Worm (Caenorhabditis elegans) whole organism, L4/young adult: Measurements from ENCODE around the gene hmg-12.

Experiments
- W03F9.2 ChIP-seq: fragments of 150-350 bp; optimal IDR thresholded peaks from 2 replicates; lab custom pipeline; 2014; ENCODE audit warnings: missing biosample characterization, missing genetic modification characterization
- dao-5 ChIP-seq: sonication (generic microtip); optimal IDR thresholded peaks from 2 replicates; lab custom pipeline; 2016; ENCODE audit warnings: missing genotype, missing genetic modification characterization, moderate library complexity, missing compliant biosample characterization
- him-1 ChIP-seq: sonication (generic microtip); optimal IDR thresholded peaks from 2 replicates; lab custom pipeline; 2016; ENCODE audit warnings: missing genotype, missing genetic modification reagents, missing genetic modification characterization, missing compliant biosample characterization

DNA sequence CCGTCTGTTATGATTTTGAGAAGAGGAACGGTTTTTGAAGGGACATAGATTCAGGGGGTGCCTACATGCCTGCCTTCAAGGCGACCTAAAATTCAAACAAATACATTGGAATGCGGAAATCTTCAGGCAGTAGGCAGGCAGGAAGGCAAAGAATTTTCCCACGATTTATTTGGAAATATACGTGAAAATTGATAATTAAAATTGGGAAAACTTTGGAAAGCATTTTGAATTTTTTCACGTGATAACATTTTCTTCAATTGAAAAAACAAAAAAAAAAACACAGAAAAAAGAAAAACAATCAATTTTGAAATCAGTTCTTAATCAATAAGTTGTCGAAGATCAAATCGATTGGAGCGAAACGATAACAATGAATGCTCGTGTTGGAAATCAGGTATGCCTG lies 10.1 kb upstream of the hmg-12 start, which contains the start of gene ZK930.4:
- TF ChIP-seq W03F9.2 (tag; lab: Kevin White, UChicago) (no peak), dao-5 (no peak), him-1 (tag; lab: Kevin White, UChicago) (no peak)
